Fruit fly (Drosophila melanogaster) whole organism, pupa: ENCODE results near the gene CG12009.

ENCODE experiments used
- CG10348 ChIP-seq: fragments of 200-800 bp; sonication (Bioruptor generic); IDR thresholded peaks from 2 replicates; pipeline ENCODE4 v1.3.6; 2022; ENCODE audit warnings: missing biosample characterization, missing genetic modification characterization
- CG12605 ChIP-seq: fragments of 200-800 bp; sonication (Bioruptor generic); IDR thresholded peaks from 2 replicates; pipeline ENCODE4 v1.3.6; 2022; ENCODE audit warnings: missing biosample characterization, missing genetic modification characterization
- CG34367 ChIP-seq: fragments of 200-800 bp; sonication (Bioruptor generic); optimal IDR thresholded peaks from 2 replicates; lab custom pipeline; 2018; ENCODE audit warnings: missing biosample characterization, mild to moderate bottlenecking, missing genetic modification characterization
- CG9948 ChIP-seq: fragments of 200-800 bp; sonication (Bioruptor generic); optimal IDR thresholded peaks from 2 replicates; lab custom pipeline; 2018; ENCODE audit warnings: missing biosample characterization, mild to moderate bottlenecking, missing genetic modification characterization, moderate library complexity
- EcR ChIP-seq: fragments of 200-800 bp; sonication (Bioruptor generic); optimal IDR thresholded peaks from 3 replicates; lab custom pipeline; 2019; ENCODE audit warnings: missing biosample characterization, missing genetic modification characterization, mild to moderate bottlenecking, moderate library complexity, missing genetic modification reagents

dm6 chr3L:3337345-3337928 lies 46.2 kb downstream of the CG12009 start:
- TF ChIP-seq EcR (GFP tag; lab: Kevin White, UChicago) = peak; percentile 17
- no peak for TF ChIP-seq CG34367 (tag; lab: Kevin White, UChicago)
- TF ChIP-seq CG12605 (GFP tag; lab: Robert Waterston, UW) = no peak
- no peak for TF ChIP-seq CG9948
- no peak for TF ChIP-seq CG10348
